Fruit fly (Drosophila melanogaster) whole organism, wandering third instar larva: ENCODE results near the gene CG42578.

Source experiments
- CG32264 ChIP-seq: fragments of 200-800 bp; sonication (Bioruptor generic); optimal IDR thresholded peaks from 2 replicates; lab custom pipeline; 2016; ENCODE audit warnings: missing biosample characterization, missing genetic modification characterization
- GATAd ChIP-seq: sonication (Bioruptor generic); optimal IDR thresholded peaks from 2 replicates; lab custom pipeline; 2016; ENCODE audit warnings: missing biosample characterization, missing genetic modification characterization
- Vsx2 ChIP-seq: fragments of 200-300, 225-300 bp; sonication (Bioruptor generic); optimal IDR thresholded peaks from 2 replicates; lab custom pipeline; 2018; ENCODE audit warnings: missing biosample characterization, missing genetic modification characterization; ENCODE audit not compliant: partially characterized antibody
- dl ChIP-seq, 2 experiments: fragments of 175-275, 200-275 bp in 1 of 2; fragments of 200-275 bp in 1 of 2; sonication (Bioruptor generic); optimal IDR thresholded peaks; lab custom pipeline; 2018; ENCODE audit warnings: mild to moderate bottlenecking in 2 of 2, missing biosample characterization in 2 of 2, missing genetic modification characterization in 2 of 2, moderate library complexity in 2 of 2; ENCODE audit not compliant: partially characterized antibody in 2 of 2, insufficient read depth in 1 of 2
- dmrt93B ChIP-seq: fragments of 200-800 bp; sonication (Bioruptor generic); optimal IDR thresholded peaks from 2 replicates; lab custom pipeline; 2018; ENCODE audit warnings: missing biosample characterization, mild to moderate bottlenecking, missing genetic modification characterization
- h ChIP-seq: fragments of 200-800 bp; sonication (Bioruptor generic); optimal IDR thresholded peaks from 3 replicates; lab custom pipeline; 2016; ENCODE audit warnings: missing biosample characterization, mild to moderate bottlenecking, missing genetic modification characterization
- pan ChIP-seq: fragments of >200 bp; optimal IDR thresholded peaks from 2 replicates; lab custom pipeline; 2017
- psq ChIP-seq: fragments of 200-800 bp; sonication (Bioruptor generic); optimal IDR thresholded peaks from 3 replicates; lab custom pipeline; 2017; ENCODE audit warnings: missing biosample characterization, mild to moderate bottlenecking, missing genetic modification characterization, moderate library complexity
- sage ChIP-seq: fragments of 200-800 bp; sonication (Bioruptor generic); optimal IDR thresholded peaks from 2 replicates; lab custom pipeline; 2016; ENCODE audit warnings: missing biosample characterization, mild to moderate bottlenecking, missing genetic modification characterization
- tai ChIP-seq: sonication (Bioruptor generic); optimal IDR thresholded peaks from 2 replicates; lab custom pipeline; 2016; ENCODE audit warnings: missing biosample characterization, missing genetic modification characterization

dm6 chrX:20495767-20496656 lies 49.8 kb downstream of the CG42578 start:
- TF ChIP-seq CG32264 (GFP tag; lab: Kevin White, UChicago), result no peak
- TF ChIP-seq dl (GFP tag; optimal IDR thresholded peaks at IDR 0.05; lab: Kevin White, UChicago; ENCODE audit: insufficient read depth in 1 of 2, partially characterized antibody in 2 of 2), result no peak
- no peak for TF ChIP-seq Vsx2 (GFP tag; lab: Kevin White, UChicago)
- peak; percentile 59 for TF ChIP-seq h (GFP tag; lab: Kevin White, UChicago)
- no peak for TF ChIP-seq dmrt93B
- no peak for TF ChIP-seq GATAd
- no peak for TF ChIP-seq tai (GFP tag; lab: Kevin White, UChicago)
- no peak for TF ChIP-seq sage
- TF ChIP-seq pan, result peak; percentile 49
- TF ChIP-seq psq (GFP tag; lab: Kevin White, UChicago), result peak; percentile 37
